Worm (Caenorhabditis elegans) whole organism, L4 larva: Measurements from ENCODE around the gene ZK632.10.

Experiments used
- ces-1 ChIP-seq: fragments of 150-350 bp; sonication (generic microtip); optimal IDR thresholded peaks from 4 replicates; lab custom pipeline; 2014; ENCODE audit warnings: missing biosample characterization, missing genetic modification reagents, missing genetic modification characterization
- dve-1 ChIP-seq: sonication (generic microtip); optimal IDR thresholded peaks from 2 replicates; lab custom pipeline; 2017; ENCODE audit warnings: antibody characterized with exemption, mild to moderate bottlenecking, missing genetic modification characterization, missing compliant biosample characterization; ENCODE audit not compliant: insufficient read depth
- egl-27 ChIP-seq: sonication (generic microtip); optimal IDR thresholded peaks from 3 replicates; lab custom pipeline; 2017; ENCODE audit warnings: missing biosample characterization, missing genetic modification reagents, missing genetic modification characterization
- egl-43 ChIP-seq: fragments of 200-800 bp; sonication (Bioruptor generic); IDR thresholded peaks from 2 replicates; pipeline ENCODE4 v1.3.6; 2022; ENCODE audit warnings: missing genetic modification reagents, missing genetic modification characterization, missing compliant biosample characterization
- fkh-10 ChIP-seq: fragments of 150-350 bp; optimal IDR thresholded peaks from 2 replicates; lab custom pipeline; 2014; ENCODE audit warnings: missing biosample characterization, missing genetic modification reagents, missing genetic modification characterization
- gei-8 ChIP-seq: fragments of 200-800 bp; sonication (Bioruptor generic); optimal IDR thresholded peaks from 2 replicates; lab custom pipeline; 2018; ENCODE audit warnings: mild to moderate bottlenecking, missing genetic modification characterization, missing compliant biosample characterization
- hlh-11 ChIP-seq: fragments of 200-800 bp; sonication (Bioruptor generic); optimal IDR thresholded peaks from 2 replicates; lab custom pipeline; 2018; ENCODE audit warnings: mild to moderate bottlenecking, missing genetic modification characterization, missing compliant biosample characterization
- lin-13 ChIP-seq: fragments of 150-350 bp; optimal IDR thresholded peaks from 2 replicates; lab custom pipeline; 2014; ENCODE audit warnings: missing biosample characterization, missing genetic modification reagents, missing genetic modification characterization
- nhr-237 ChIP-seq: sonication (generic microtip); optimal IDR thresholded peaks from 2 replicates; lab custom pipeline; 2017; ENCODE audit warnings: missing biosample characterization, missing genetic modification characterization
- pqm-1 ChIP-seq: sonication (generic microtip); optimal IDR thresholded peaks from 2 replicates; lab custom pipeline; 2017; ENCODE audit warnings: missing biosample characterization, missing genetic modification characterization
- skn-1 ChIP-seq: fragments of 150-350 bp; optimal IDR thresholded peaks from 2 replicates; lab custom pipeline; 2014; ENCODE audit warnings: missing biosample characterization, missing genetic modification characterization
- snpc-1.2 ChIP-seq: fragments of 200-800 bp; sonication (Bioruptor generic); IDR thresholded peaks from 2 replicates; pipeline ENCODE4 v1.3.6; 2022; ENCODE audit warnings: missing genetic modification reagents, missing genetic modification characterization, missing compliant biosample characterization
- zip-11 ChIP-seq: fragments of 200-800 bp; sonication (Bioruptor generic); IDR thresholded peaks from 2 replicates; pipeline ENCODE4 v1.3.6; 2022; ENCODE audit warnings: missing genetic modification characterization, missing compliant biosample characterization
- ztf-7 ChIP-seq: fragments of 150-350 bp; optimal IDR thresholded peaks from 2 replicates; lab custom pipeline; 2014; ENCODE audit warnings: missing biosample characterization, missing genetic modification characterization

DNA sequence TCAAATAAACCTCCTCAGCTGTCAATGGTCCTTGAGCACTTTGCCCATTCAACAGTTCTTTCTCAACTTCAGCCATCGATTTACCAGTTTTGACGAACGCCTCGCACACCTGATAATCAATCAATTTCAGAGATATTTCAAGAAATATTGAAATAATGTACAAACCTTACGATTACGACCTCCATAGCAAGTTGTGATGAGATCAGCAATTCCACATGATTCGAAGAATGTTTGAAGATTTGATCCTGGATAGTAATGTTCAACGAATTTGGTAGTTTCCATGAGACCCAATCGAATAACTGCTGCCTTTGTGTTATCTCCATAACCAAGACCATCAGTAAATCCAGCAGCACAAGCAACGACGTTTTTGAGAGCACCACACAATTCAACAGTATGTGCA, 27.4 kb upstream of the ZK632.10 start:
- TF ChIP-seq hlh-11 (tag; lab: Kevin White, UChicago) (no peak), ces-1 (no peak), ztf-7 (tag; lab: Kevin White, UChicago) (no peak), gei-8 (no peak), skn-1 (tag; lab: Kevin White, UChicago) (no peak), snpc-1.2 (GFP tag; lab: Robert Waterston, UW) (no peak), zip-11 (GFP tag; lab: Robert Waterston, UW) (no peak), lin-13 (no peak), fkh-10 (GFP tag; lab: Kevin White, UChicago) (no peak), egl-43 (GFP tag; lab: Robert Waterston, UW) (no peak), dve-1 (tag; lab: Kevin White, UChicago) (no peak), nhr-237 (tag; lab: Kevin White, UChicago) (no peak), pqm-1 (tag; lab: Kevin White, UChicago) (no peak), egl-27 (no peak)
